Fruit fly (Drosophila melanogaster) S2 (cell line): ENCODE data around the gene CG43348.

Experiments used
- CG8478 ChIP-seq: fragments of >200 bp; optimal IDR thresholded peaks from 2 replicates; lab custom pipeline; 2018
- CTCF ChIP-seq, 2 experiments: fragments of >200 bp; optimal IDR thresholded peaks; 2 replicates each; lab custom pipeline; 2018

- TF ChIP-seq CG8478 (lab: Kevin White, UChicago) (no peak), CTCF (optimal IDR thresholded peaks at IDR 0.05; lab: Kevin White, UChicago) (no peak)
These were observed 40.5 kb downstream of the CG43348 start, which contains the start of gene CG5397 for dm6 chr2L:1239736-1240135.
